Worm (Caenorhabditis elegans): ENCODE data around the gene Y51H7C.7.

Y51H7C.7 gene

DNA sequence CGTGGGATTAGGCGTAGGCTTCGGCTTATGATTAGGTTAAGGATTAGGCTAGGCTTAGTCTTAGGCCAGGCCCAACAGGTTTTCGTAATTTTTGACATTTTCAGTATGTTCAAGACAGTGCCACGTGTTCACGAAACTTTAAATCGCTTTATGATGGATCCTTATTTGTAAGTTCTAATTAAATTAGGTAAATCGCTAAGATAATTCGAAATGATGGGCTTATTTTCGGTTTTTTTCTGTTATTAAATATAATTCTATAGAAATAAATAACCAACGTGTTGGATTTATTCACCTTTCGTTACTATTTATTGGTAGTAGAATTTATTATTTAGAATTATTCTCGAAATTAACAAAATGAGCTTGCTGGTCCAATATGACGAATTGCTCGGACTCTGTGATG is 895 bp upstream of the Y51H7C.7 start, which contains the start of gene Y51H7C.8:
Gene Y51H7C.8, plus strand, starts transcription at position 301 of the 400 bp plus-strand sequence.
- TF ChIP-seq daf-12 (tag; optimal IDR thresholded peaks at IDR 0.05) (no peak), lsy-12 (tag; optimal IDR thresholded peaks at IDR 0.05) (no peak), nhr-77 (tag; optimal IDR thresholded peaks at IDR 0.05) (no peak), elt-3 (tag; optimal IDR thresholded peaks at IDR 0.05) (no peak), nhr-43 (tag; optimal IDR thresholded peaks at IDR 0.05; ENCODE audit: poor library complexity, severe bottlenecking) (no peak), ceh-9 (tag; optimal IDR thresholded peaks at IDR 0.05) (no peak), lin-39 (tag; optimal IDR thresholded peaks at IDR 0.05) (no peak), aly-2 (tag; optimal IDR thresholded peaks at IDR 0.05) (no peak), nhr-12 (tag; optimal IDR thresholded peaks at IDR 0.05) (no peak), nhr-76 (tag; optimal IDR thresholded peaks at IDR 0.05) (no peak), nhr-11 (tag; optimal IDR thresholded peaks at IDR 0.05) (no peak), tbx-2 (tag; optimal IDR thresholded peaks at IDR 0.05) (no peak), ceh-28 (tag; optimal IDR thresholded peaks at IDR 0.05) (no peak), elt-2 (tag; optimal IDR thresholded peaks at IDR 0.05) (no peak), elt-1 (tag; optimal IDR thresholded peaks at IDR 0.05) (no peak)

DNA sequence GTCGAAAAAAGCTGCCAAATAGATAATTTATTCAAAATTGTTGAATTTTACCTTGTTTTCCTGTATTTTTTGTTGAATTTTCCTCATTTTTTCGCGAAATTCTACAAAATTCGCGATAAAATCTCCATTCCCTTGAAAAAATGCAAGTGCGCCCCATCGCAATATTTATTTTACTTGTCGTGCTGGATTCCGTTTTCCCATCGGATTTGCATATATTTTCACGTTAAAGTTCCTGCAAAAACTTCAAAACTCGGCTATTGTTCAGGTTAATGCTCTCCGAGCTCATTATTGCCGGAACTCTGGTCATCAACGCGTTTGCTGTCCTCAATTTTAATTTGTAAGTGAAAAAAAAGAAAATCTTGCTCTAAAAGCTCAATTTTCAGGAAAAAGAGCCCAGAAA is 687 bp downstream of the Y51H7C.7 start, which contains the start of the genes Y51H7C.41 and cogc-4:
Gene Y51H7C.41, plus strand, starts transcription at position 266 of the 400 bp plus-strand sequence.
Gene cogc-4, plus strand, starts transcription at position 386 of the 400 bp plus-strand sequence.
- no peak for TF ChIP-seq ceh-9 (tag; optimal IDR thresholded peaks at IDR 0.05)
- TF ChIP-seq ztf-11 (tag; optimal IDR thresholded peaks at IDR 0.05) = no peak

DNA sequence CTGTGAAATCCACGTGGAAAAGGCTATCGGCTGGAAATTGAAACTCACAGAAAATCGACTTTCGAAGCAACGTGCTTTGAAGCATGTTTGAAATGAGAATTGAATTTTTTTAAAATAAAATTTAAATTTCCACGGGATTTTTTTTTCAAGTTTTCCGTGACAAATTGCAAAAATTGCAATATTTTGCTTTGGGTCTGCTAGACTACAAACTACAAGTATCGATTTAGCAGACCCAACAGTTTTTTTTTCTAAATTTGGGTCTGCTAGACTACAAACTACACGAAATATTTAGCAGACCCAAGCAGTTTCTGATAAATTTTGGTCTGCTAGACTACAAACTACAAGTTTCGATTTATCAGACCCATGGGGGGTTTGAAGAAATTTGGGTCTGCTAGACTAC is 9.0 kb downstream of the Y51H7C.7 start, which contains the start of gene Y51H7C.9:
Gene Y51H7C.9, minus strand, starts transcription at position 101 of the 400 bp plus-strand sequence.
- TF ChIP-seq nhr-28 (tag; optimal IDR thresholded peaks at IDR 0.05) (no peak), snpc-4 (tag; optimal IDR thresholded peaks at IDR 0.05) (no peak), nhr-43 (tag; optimal IDR thresholded peaks at IDR 0.05; ENCODE audit: poor library complexity, severe bottlenecking) (no peak), egl-27 (tag; optimal IDR thresholded peaks at IDR 0.05) (no peak), mml-1 (tag; optimal IDR thresholded peaks at IDR 0.05) (no peak), skn-1 (tag; optimal IDR thresholded peaks at IDR 0.05) (no peak), ztf-4 (tag; optimal IDR thresholded peaks at IDR 0.05) (no peak), nhr-11 (tag; optimal IDR thresholded peaks at IDR 0.05) (no peak), daf-12 (tag; optimal IDR thresholded peaks at IDR 0.05) (no peak), elt-1 (tag; optimal IDR thresholded peaks at IDR 0.05) (no peak), pqm-1 (tag; optimal IDR thresholded peaks at IDR 0.05) (no peak)

DNA sequence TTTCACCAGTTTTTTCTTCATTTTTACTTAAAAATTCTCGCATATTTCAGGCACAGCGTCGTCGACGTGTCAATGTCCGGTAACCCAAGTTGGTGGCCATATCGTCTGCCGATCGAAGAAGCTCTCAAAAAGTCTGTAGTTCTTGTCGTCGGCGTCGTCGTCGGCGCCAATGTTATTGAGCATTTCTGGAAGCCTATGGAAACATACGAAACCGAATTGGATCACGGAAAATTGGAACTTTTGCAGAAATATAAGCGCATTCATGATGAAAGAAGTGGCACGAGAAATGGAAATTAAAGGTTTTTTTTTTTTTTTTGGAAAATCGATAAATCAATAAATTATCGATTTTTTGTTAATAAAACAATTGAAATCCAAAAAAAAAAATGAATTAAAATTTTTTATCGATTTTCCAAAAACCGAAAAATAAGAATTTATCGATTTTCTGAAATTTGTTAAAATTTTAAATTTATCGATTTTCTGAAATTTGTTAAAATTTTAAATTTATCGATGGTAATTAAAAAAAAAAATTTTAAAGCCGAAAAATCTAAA is 10.1 kb downstream of the Y51H7C.7 start, which contains the start of gene alkb-1:
Gene alkb-1, plus strand, starts transcription at position 51 of the 549 bp plus-strand sequence.
- peak; percentile 93 for TF ChIP-seq ceh-28 (tag; optimal IDR thresholded peaks at IDR 0.05)
- TF ChIP-seq ztf-4 (tag; optimal IDR thresholded peaks at IDR 0.05) = no peak

DNA sequence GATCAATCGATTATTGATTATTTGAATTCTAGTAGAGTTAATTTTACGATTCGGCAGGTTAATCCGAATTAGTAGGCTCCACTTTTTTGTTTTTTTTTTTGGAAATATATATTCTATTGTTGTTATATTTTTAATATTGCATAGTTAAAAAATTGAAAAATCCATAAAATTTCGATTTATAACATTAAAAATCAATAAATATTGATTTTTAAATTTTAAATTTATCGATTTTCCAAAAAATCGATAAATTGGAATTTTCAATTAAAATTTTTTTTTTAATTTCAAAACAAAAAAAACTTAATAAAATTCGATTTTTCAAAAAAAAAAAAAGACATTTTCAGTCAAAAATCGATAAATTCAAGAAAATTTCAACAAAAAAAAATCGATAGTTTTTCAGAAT is 17.6 kb downstream of the Y51H7C.7 start:
- TF ChIP-seq nhr-11 (tag; optimal IDR thresholded peaks at IDR 0.05) = no peak
- peak; percentile 84 for TF ChIP-seq ceh-28 (tag; optimal IDR thresholded peaks at IDR 0.05)

DNA sequence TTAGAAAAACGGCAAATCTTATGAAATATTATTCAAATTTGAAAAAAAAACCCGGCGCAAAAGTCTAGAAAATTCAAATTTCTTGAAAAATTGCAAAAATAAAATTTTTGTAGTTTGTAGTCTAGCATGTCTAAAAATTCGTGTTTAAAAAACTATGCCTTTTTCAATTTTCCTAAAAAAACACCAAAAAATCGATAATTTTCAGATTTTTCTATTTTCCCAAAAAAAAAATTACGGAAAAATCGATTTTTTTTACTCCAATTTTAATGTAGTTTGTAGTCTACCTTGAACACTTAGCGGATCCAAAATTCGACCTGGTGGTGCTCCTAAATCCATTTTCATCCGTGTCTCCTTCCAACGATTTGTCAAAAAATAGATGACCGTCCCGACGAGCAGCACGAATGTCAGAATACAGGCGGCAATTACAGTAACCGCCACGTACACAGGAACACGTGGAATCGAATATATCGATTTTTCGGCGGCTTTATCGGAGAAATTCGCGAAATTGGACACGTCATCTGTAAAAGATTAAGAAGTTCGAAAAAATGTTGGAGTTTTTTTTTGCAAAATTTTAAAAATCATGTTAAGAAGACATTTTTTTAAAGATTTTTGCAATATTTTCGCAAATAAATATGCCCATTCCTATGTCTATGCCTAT is 18.6 kb downstream of the Y51H7C.7 start:
- TF ChIP-seq skn-1 (tag; optimal IDR thresholded peaks at IDR 0.05) (no peak), ceh-28 (tag; optimal IDR thresholded peaks at IDR 0.05) (peak; percentile 55)

DNA sequence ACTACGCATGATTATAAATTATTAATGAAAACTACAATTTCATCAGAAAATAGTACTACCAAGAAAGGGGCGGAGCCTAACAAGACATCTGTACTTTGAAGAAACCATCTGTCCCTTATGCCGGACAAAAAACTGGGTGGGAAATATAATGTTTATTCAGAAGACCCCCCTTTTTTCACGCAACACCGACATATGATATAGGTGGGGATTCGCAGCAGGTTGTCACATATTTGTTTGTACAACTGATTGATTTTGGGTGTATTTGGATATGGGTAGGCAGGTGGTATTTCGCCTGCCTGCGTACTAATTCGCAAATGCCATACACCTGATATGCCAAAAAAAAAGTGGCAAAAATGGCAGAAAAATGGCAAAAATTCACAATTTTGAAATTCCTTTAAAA is 21.3 kb downstream of the Y51H7C.7 start, which contains the start of gene Y51H7C.10:
Gene Y51H7C.10, minus strand, starts transcription at position 101 of the 400 bp plus-strand sequence.
- no peak for TF ChIP-seq hmg-11 (tag; optimal IDR thresholded peaks at IDR 0.05)
- no peak for TF ChIP-seq nhr-11 (tag; optimal IDR thresholded peaks at IDR 0.05)
- TF ChIP-seq egl-27 (tag; optimal IDR thresholded peaks at IDR 0.05) = no peak
- no peak for TF ChIP-seq nhr-28 (tag; optimal IDR thresholded peaks at IDR 0.05)
- TF ChIP-seq ceh-82 (tag; optimal IDR thresholded peaks at IDR 0.05) = no peak
- no peak for TF ChIP-seq nhr-23 (tag; optimal IDR thresholded peaks at IDR 0.05)

Data from whole organism, L3 larva.